Fruit fly (Drosophila melanogaster): Measurements from ENCODE around the gene Unc-76.

Unc-76 gene

dm6 chrX:2083109-2083508 is 2.7 kb downstream of the Unc-76 start (continued):
- no peak for TF ChIP-seq da (GFP tag; optimal IDR thresholded peaks at IDR 0.05)
- peak; percentile 2 for TF ChIP-seq Asciz (GFP tag; optimal IDR thresholded peaks at IDR 0.05)
- no peak for TF ChIP-seq Blimp-1 (GFP tag; optimal IDR thresholded peaks at IDR 0.05)
- TF ChIP-seq CG10267 (tag; optimal IDR thresholded peaks at IDR 0.05): no peak
- no peak for TF ChIP-seq CG12744 (GFP tag; optimal IDR thresholded peaks at IDR 0.05)
- TF ChIP-seq CG3995 (GFP tag; optimal IDR thresholded peaks at IDR 0.05): peak; percentile 38
- TF ChIP-seq CG15073 (GFP tag; optimal IDR thresholded peaks at IDR 0.05): no peak
- no peak for TF ChIP-seq Stat92E (GFP tag; optimal IDR thresholded peaks at IDR 0.05)
- peak; percentile 42 for TF ChIP-seq caup (GFP tag; optimal IDR thresholded peaks at IDR 0.05; ENCODE audit: severe bottlenecking)
- TF ChIP-seq fd96Cb (tag; optimal IDR thresholded peaks at IDR 0.05): no peak
- TF ChIP-seq Nf-YA (GFP tag; IDR thresholded peaks at IDR 0.05): no peak
- TF ChIP-seq CG18599 (GFP tag; optimal IDR thresholded peaks at IDR 0.05): peak; percentile 82
- TF ChIP-seq wdn (GFP tag; IDR thresholded peaks at IDR 0.05): peak; percentile 61; the same call in 1 of the 2 replicates
- TF ChIP-seq Antp (GFP tag; optimal IDR thresholded peaks at IDR 0.05): peak; percentile 18
- TF ChIP-seq GATAe (GFP tag; conservative IDR thresholded peaks at IDR 0.05): no peak
- TF ChIP-seq tll (GFP tag; optimal IDR thresholded peaks at IDR 0.05): no peak
- no peak for TF ChIP-seq CG31441 (GFP tag; IDR thresholded peaks at IDR 0.05)
- TF ChIP-seq CG13424 (tag; optimal IDR thresholded peaks at IDR 0.05): peak; percentile 41
- TF ChIP-seq inv (GFP tag; IDR thresholded peaks at IDR 0.05; ENCODE audit: partially characterized antibody): no peak
- TF ChIP-seq chif (GFP tag; optimal IDR thresholded peaks at IDR 0.05): peak; percentile 19 to 26
- TF ChIP-seq tap (tag; optimal IDR thresholded peaks at IDR 0.05): peak; percentile 22
- no peak for TF ChIP-seq sr (GFP tag; IDR thresholded peaks at IDR 0.05)
- TF ChIP-seq TFAM (GFP tag; optimal IDR thresholded peaks at IDR 0.05): no peak
- peak; percentile 76 for TF ChIP-seq Dbx (GFP tag; IDR thresholded peaks at IDR 0.05)
- no peak for TF ChIP-seq CG8359 (GFP tag; optimal IDR thresholded peaks at IDR 0.05; ENCODE audit: borderline replicate concordance)
- TF ChIP-seq Atf6 (GFP tag; IDR thresholded peaks at IDR 0.05): peak; percentile 74
- TF ChIP-seq CG31224 (GFP tag; IDR thresholded peaks at IDR 0.05): peak; percentile 65
- peak; percentile 12 for TF ChIP-seq CG1792 (GFP tag; optimal IDR thresholded peaks at IDR 0.05)
- TF ChIP-seq CG15269 (tag; optimal IDR thresholded peaks at IDR 0.05): peak; percentile 71
- TF ChIP-seq fd102C (GFP tag; optimal IDR thresholded peaks at IDR 0.05): no peak
- TF ChIP-seq nerfin-2 (GFP tag; IDR thresholded peaks at IDR 0.05; ENCODE audit: partially characterized antibody): no peak
- TF ChIP-seq CG8281 (tag; optimal IDR thresholded peaks at IDR 0.05): no peak
- TF ChIP-seq otp (GFP tag; IDR thresholded peaks at IDR 0.05): 0 out of 3 replicates have a peak, but pooled peaks have one; percentile 32
- peak; percentile 32 for TF ChIP-seq Xbp1 (GFP tag; optimal IDR thresholded peaks at IDR 0.05)
- TF ChIP-seq kni (GFP tag; optimal IDR thresholded peaks at IDR 0.05): no peak
- TF ChIP-seq CG2120 (GFP tag; optimal IDR thresholded peaks at IDR 0.05): peak; percentile 86
- TF ChIP-seq CG11247 (GFP tag; IDR thresholded peaks at IDR 0.05): peak; percentile 66
- peak; percentile 64 for TF ChIP-seq gem (tag; optimal IDR thresholded peaks at IDR 0.05)
- no peak for TF ChIP-seq crc (GFP tag; optimal IDR thresholded peaks at IDR 0.05)
- TF ChIP-seq Trl (optimal IDR thresholded peaks at IDR 0.05): no peak
- peak; percentile 24 for TF ChIP-seq Trl (GFP tag; optimal IDR thresholded peaks at IDR 0.05)
- peak; percentile 81 for TF ChIP-seq gsb (GFP tag; IDR thresholded peaks at IDR 0.05)
- TF ChIP-seq CG18619 (GFP tag; optimal IDR thresholded peaks at IDR 0.05): peak; percentile 32
- no peak for TF ChIP-seq gsb-n (tag; optimal IDR thresholded peaks at IDR 0.05)
- TF ChIP-seq Sox102F (GFP tag; optimal IDR thresholded peaks at IDR 0.05): peak; percentile 25
- TF ChIP-seq HmgD (GFP tag; optimal IDR thresholded peaks at IDR 0.05): peak; percentile 36
- peak; percentile 15 for TF ChIP-seq pnt (GFP tag; optimal IDR thresholded peaks at IDR 0.05)
- TF ChIP-seq CG13775 (GFP tag; optimal IDR thresholded peaks at IDR 0.05): peak; percentile 43
- no peak for TF ChIP-seq CG15011 (GFP tag; optimal IDR thresholded peaks at IDR 0.05)
- peak; percentile 62 for TF ChIP-seq HLH54F (GFP tag; optimal IDR thresholded peaks at IDR 0.05)
